In the genomic region with DNA sequence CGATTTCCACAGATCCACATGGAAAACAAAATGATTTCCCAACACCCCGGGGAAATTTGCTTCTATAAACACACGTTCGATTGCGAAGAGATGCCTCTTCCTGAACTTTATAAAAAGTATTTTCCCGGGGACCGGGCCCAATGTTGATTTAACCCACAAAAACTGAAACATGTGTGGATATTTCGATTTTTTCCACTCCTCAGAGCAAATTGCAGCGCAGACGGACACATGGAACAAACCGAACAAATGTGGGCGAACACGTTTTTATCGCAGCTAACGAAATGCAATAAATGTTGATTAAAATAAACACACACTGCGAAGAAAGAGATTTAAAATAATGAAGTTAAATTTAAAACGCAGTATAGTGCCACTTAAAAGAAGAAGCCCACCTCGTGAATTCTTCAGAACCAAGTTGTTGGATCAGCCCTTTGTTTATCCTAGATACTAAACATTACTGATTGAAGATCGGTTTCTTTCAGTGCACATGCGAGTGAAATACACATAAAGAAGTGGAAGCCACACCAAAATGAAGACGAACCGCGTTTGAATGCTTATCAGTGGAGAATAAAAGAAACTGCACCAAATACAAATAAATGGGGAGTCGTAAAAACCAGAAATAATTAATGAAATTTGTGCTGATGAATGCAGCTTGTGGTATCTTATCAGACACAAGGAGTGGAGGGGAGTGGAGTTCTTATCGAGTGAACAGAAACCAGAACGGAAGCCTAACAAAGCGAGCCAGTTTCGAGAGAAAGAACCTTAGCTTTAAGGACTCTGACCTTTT, we compare ENCODE assay signal across 1 fruit fly cellular context.
A peak's percentile ranks its signal among the peaks of the same experiment; 100 is the strongest.
TF ChIP-seq lines count a peak whose summit lies in the region.

No protein-coding gene starts in this region.

TF ChIP-seq in whole organism, embryonic, 481 proteins besides CTCF, POLR2A, EP300 and RAD21 (continued from another document and continues in another):
- TF ChIP-seq CG3995 (GFP tag; optimal IDR thresholded peaks at IDR 0.05; lab: Kevin White, UChicago) (no peak), slp2 (GFP tag; optimal IDR thresholded peaks at IDR 0.05; lab: Kevin White, UChicago) (peak; percentile 75), CG1603 (tag; optimal IDR thresholded peaks at IDR 0.05; lab: Kevin White, UChicago) (peak; percentile 84), tna (GFP tag; IDR thresholded peaks at IDR 0.05; lab: Robert Waterston, UW; ENCODE audit: partially characterized antibody) (no peak), dm (GFP tag; optimal IDR thresholded peaks at IDR 0.05; lab: Kevin White, UChicago) (peak; percentile 63), aop (GFP tag; IDR thresholded peaks at IDR 0.05; lab: Robert Waterston, UW) (0 out of 2 replicates have a peak, but pooled peaks have one; percentile 52), CG1024 (GFP tag; IDR thresholded peaks at IDR 0.05; lab: Robert Waterston, UW) (peak; percentile 81), CG1792 (GFP tag; optimal IDR thresholded peaks at IDR 0.05; lab: Kevin White, UChicago) (peak; percentile 43), bcd (GFP tag; optimal IDR thresholded peaks at IDR 0.05; lab: Kevin White, UChicago) (peak; percentile 70), CG7745 (tag; optimal IDR thresholded peaks at IDR 0.05; lab: Kevin White, UChicago) (peak; percentile 46), CG43689 (GFP tag; IDR thresholded peaks at IDR 0.05; lab: Robert Waterston, UW) (peak; percentile 66), pnt (GFP tag; optimal IDR thresholded peaks at IDR 0.05; lab: Kevin White, UChicago) (peak; percentile 58), CG7372 (GFP tag; IDR thresholded peaks at IDR 0.05; lab: Robert Waterston, UW) (peak; percentile 66), cas (GFP tag; IDR thresholded peaks at IDR 0.05; lab: Robert Waterston, UW) (no peak), CG31365 (tag; optimal IDR thresholded peaks at IDR 0.05; lab: Kevin White, UChicago) (peak; percentile 39), CG6689 (GFP tag; IDR thresholded peaks at IDR 0.05; lab: Robert Waterston, UW) (peak; percentile 88), B-H1 (GFP tag; IDR thresholded peaks at IDR 0.05; lab: Robert Waterston, UW) (peak; percentile 79), CG14965 (GFP tag; optimal IDR thresholded peaks at IDR 0.05; lab: Kevin White, UChicago; ENCODE audit: borderline replicate concordance) (no peak), CG17328 (GFP tag; IDR thresholded peaks at IDR 0.05; lab: Robert Waterston, UW) (peak; percentile 88), Hr78 (GFP tag; optimal IDR thresholded peaks at IDR 0.05; lab: Kevin White, UChicago) (no peak), cwo (GFP tag; optimal IDR thresholded peaks at IDR 0.05; lab: Kevin White, UChicago) (peak; percentile 52), CG9817 (tag; optimal IDR thresholded peaks at IDR 0.05; lab: Kevin White, UChicago) (peak; percentile 57), CG8478 (optimal IDR thresholded peaks at IDR 0.05; lab: Kevin White, UChicago) (no peak), bigmax (GFP tag; optimal IDR thresholded peaks at IDR 0.05; lab: Kevin White, UChicago) (no peak), disco-r (GFP tag; optimal IDR thresholded peaks at IDR 0.05; lab: Kevin White, UChicago) (peak; percentile 72), CG31224 (GFP tag; IDR thresholded peaks at IDR 0.05; lab: Robert Waterston, UW) (0 out of 2 replicates have a peak, but pooled peaks have one; percentile 30), ato (GFP tag; IDR thresholded peaks at IDR 0.05; lab: Robert Waterston, UW; ENCODE audit: partially characterized antibody) (no peak), corto (GFP tag; optimal IDR thresholded peaks at IDR 0.05; lab: Kevin White, UChicago) (peak; percentile 69), zfh1 (GFP tag; IDR thresholded peaks at IDR 0.05; lab: Robert Waterston, UW) (peak; percentile 93), CG32767 (GFP tag; IDR thresholded peaks at IDR 0.05; lab: Robert Waterston, UW) (peak; percentile 74), CG15479 (GFP tag; optimal IDR thresholded peaks at IDR 0.05; lab: Kevin White, UChicago) (no peak), zen (tag; optimal IDR thresholded peaks at IDR 0.05; lab: Kevin White, UChicago) (peak; percentile 65), CG6254 (GFP tag; optimal IDR thresholded peaks at IDR 0.05; lab: Kevin White, UChicago) (peak; percentile 87), CG16813 (GFP tag; IDR thresholded peaks at IDR 0.05; lab: Robert Waterston, UW; ENCODE audit: partially characterized antibody) (no peak), Lpt (GFP tag; optimal IDR thresholded peaks at IDR 0.05; lab: Kevin White, UChicago) (no peak), Ssrp (tag; optimal IDR thresholded peaks at IDR 0.05; lab: Kevin White, UChicago) (peak; percentile 85), usp (GFP tag; optimal IDR thresholded peaks at IDR 0.05; lab: Kevin White, UChicago) (no peak), Atf6 (GFP tag; IDR thresholded peaks at IDR 0.05; lab: Robert Waterston, UW) (peak; percentile 30; the same call in 1 of the 2 replicates), Hand (GFP tag; optimal IDR thresholded peaks at IDR 0.05; lab: Kevin White, UChicago) (peak; percentile 14), knrl (GFP tag; IDR thresholded peaks at IDR 0.05; lab: Robert Waterston, UW; ENCODE audit: partially characterized antibody) (no peak), hb (GFP tag; IDR thresholded peaks at IDR 0.05; lab: Robert Waterston, UW; ENCODE audit: partially characterized antibody) (no peak), Rx (GFP tag; IDR thresholded peaks at IDR 0.05; lab: Robert Waterston, UW) (peak; percentile 87), CG18476 (GFP tag; optimal IDR thresholded peaks at IDR 0.05; lab: Kevin White, UChicago) (peak; percentile 67), CG3163 (GFP tag; optimal IDR thresholded peaks at IDR 0.05; lab: Kevin White, UChicago) (peak; percentile 42), Six4 (GFP tag; optimal IDR thresholded peaks at IDR 0.05; lab: Kevin White, UChicago) (peak; percentile 58), Hmr (GFP tag; optimal IDR thresholded peaks at IDR 0.05; lab: Kevin White, UChicago) (peak; percentile 6), shn (GFP tag; optimal IDR thresholded peaks at IDR 0.05; lab: Kevin White, UChicago) (peak; percentile 70), Stat92E (GFP tag; optimal IDR thresholded peaks at IDR 0.05; lab: Kevin White, UChicago) (peak in 1 of 3 experiments; percentile 42), CG9727 (GFP tag; optimal IDR thresholded peaks at IDR 0.05; lab: Kevin White, UChicago) (peak; percentile 67), Opbp (GFP tag; IDR thresholded peaks at IDR 0.05; lab: Robert Waterston, UW; ENCODE audit: partially characterized antibody) (0 out of 3 replicates have a peak, but pooled peaks have one; percentile 11), CG8944 (GFP tag; optimal IDR thresholded peaks at IDR 0.05; lab: Kevin White, UChicago) (peak; percentile 77), ind (GFP tag; optimal IDR thresholded peaks at IDR 0.05; lab: Kevin White, UChicago) (peak; percentile 82), Taf1 (GFP tag; IDR thresholded peaks at IDR 0.05; lab: Robert Waterston, UW) (no peak), CrebB (tag; optimal IDR thresholded peaks at IDR 0.05; lab: Kevin White, UChicago) (peak; percentile 50), CG5180 (GFP tag; optimal IDR thresholded peaks at IDR 0.05; lab: Kevin White, UChicago) (peak; percentile 77), CG12942 (GFP tag; optimal IDR thresholded peaks at IDR 0.05; lab: Kevin White, UChicago) (peak; percentile 71), stc (GFP tag; IDR thresholded peaks at IDR 0.05; lab: Robert Waterston, UW) (peak; percentile 91), CG13775 (GFP tag; optimal IDR thresholded peaks at IDR 0.05; lab: Kevin White, UChicago) (peak; percentile 60), dimm (GFP tag; IDR thresholded peaks at IDR 0.05; lab: Robert Waterston, UW) (peak; percentile 68), CG4730 (GFP tag; IDR thresholded peaks at IDR 0.05; lab: Robert Waterston, UW) (peak; percentile 76), CG8388 (GFP tag; optimal IDR thresholded peaks at IDR 0.05; lab: Kevin White, UChicago) (peak; percentile 83), gcm2 (GFP tag; optimal IDR thresholded peaks at IDR 0.05; lab: Kevin White, UChicago) (peak; percentile 65), Chrac-16 (GFP tag; optimal IDR thresholded peaks at IDR 0.05; lab: Kevin White, UChicago) (peak; percentile 77), onecut (GFP tag; IDR thresholded peaks at IDR 0.05; lab: Robert Waterston, UW) (peak; percentile 73), unpg (GFP tag; optimal IDR thresholded peaks at IDR 0.05; lab: Kevin White, UChicago) (peak; percentile 85), p53 (GFP tag; optimal IDR thresholded peaks at IDR 0.05; lab: Kevin White, UChicago) (peak; percentile 11), Blimp-1 (GFP tag; optimal IDR thresholded peaks at IDR 0.05; lab: Kevin White, UChicago) (peak; percentile 91), GATAe (GFP tag; conservative IDR thresholded peaks at IDR 0.05; lab: Robert Waterston, UW) (no peak), Ptx1 (GFP tag; IDR thresholded peaks at IDR 0.05; lab: Robert Waterston, UW) (peak; percentile 90), crc (GFP tag; optimal IDR thresholded peaks at IDR 0.05; lab: Kevin White, UChicago) (peak; percentile 52), lab (GFP tag; optimal IDR thresholded peaks at IDR 0.05; lab: Kevin White, UChicago) (peak; percentile 78), CG18262 (tag; optimal IDR thresholded peaks at IDR 0.05; lab: Kevin White, UChicago) (peak; percentile 89), CG13287 (GFP tag; IDR thresholded peaks at IDR 0.05; lab: Robert Waterston, UW; ENCODE audit: partially characterized antibody) (no peak), hbn (GFP tag; IDR thresholded peaks at IDR 0.05; lab: Robert Waterston, UW; ENCODE audit: partially characterized antibody) (no peak), CG11398 (GFP tag; optimal IDR thresholded peaks at IDR 0.05; lab: Kevin White, UChicago) (peak; percentile 66), Abd-B (GFP tag; optimal IDR thresholded peaks at IDR 0.05; lab: Kevin White, UChicago) (peak; percentile 82), CG12155 (GFP tag; optimal IDR thresholded peaks at IDR 0.05; lab: Kevin White, UChicago) (peak; percentile 61), Dfd (GFP tag; optimal IDR thresholded peaks at IDR 0.05; lab: Kevin White, UChicago) (no peak), CG7963 (GFP tag; IDR thresholded peaks at IDR 0.05; lab: Robert Waterston, UW; ENCODE audit: partially characterized antibody) (no peak), ci (GFP tag; IDR thresholded peaks at IDR 0.05; lab: Robert Waterston, UW) (peak; percentile 95), ara (GFP tag; IDR thresholded peaks at IDR 0.05; lab: Robert Waterston, UW) (peak; percentile 93), sc (optimal IDR thresholded peaks at IDR 0.05; lab: Kevin White, UChicago) (no peak), sc (GFP tag; optimal IDR thresholded peaks at IDR 0.05; lab: Kevin White, UChicago) (peak; percentile 80), CG7987 (GFP tag; optimal IDR thresholded peaks at IDR 0.05; lab: Kevin White, UChicago) (peak; percentile 56), tx (GFP tag; optimal IDR thresholded peaks at IDR 0.05; lab: Kevin White, UChicago) (peak; percentile 64), Sry-δ (GFP tag; optimal IDR thresholded peaks at IDR 0.05; lab: Kevin White, UChicago) (peak; percentile 49), CG6683 (GFP tag; optimal IDR thresholded peaks at IDR 0.05; lab: Kevin White, UChicago) (peak; percentile 11), danr (GFP tag; IDR thresholded peaks at IDR 0.05; lab: Robert Waterston, UW) (0 out of 2 replicates have a peak, but pooled peaks have one; percentile 51), bowl (GFP tag; IDR thresholded peaks at IDR 0.05; lab: Robert Waterston, UW) (no peak), CG13624 (GFP tag; optimal IDR thresholded peaks at IDR 0.05; lab: Kevin White, UChicago) (peak; percentile 49), bab2 (GFP tag; optimal IDR thresholded peaks at IDR 0.05; lab: Kevin White, UChicago) (peak; percentile 87), CG6765 (GFP tag; optimal IDR thresholded peaks at IDR 0.05; lab: Kevin White, UChicago) (peak; percentile 16), MTF-1 (GFP tag; optimal IDR thresholded peaks at IDR 0.05; lab: Kevin White, UChicago; ENCODE audit: borderline replicate concordance) (peak; percentile 52), grau (tag; optimal IDR thresholded peaks at IDR 0.05; lab: Kevin White, UChicago) (peak; percentile 75), dysf (GFP tag; IDR thresholded peaks at IDR 0.05; lab: Robert Waterston, UW) (peak; percentile 83), CG11093 (GFP tag; IDR thresholded peaks at IDR 0.05; lab: Robert Waterston, UW) (peak; percentile 61; the same call in 1 of the 3 replicates), CG11723 (GFP tag; optimal IDR thresholded peaks at IDR 0.05; lab: Kevin White, UChicago) (peak; percentile 62), CG3065 (GFP tag; optimal IDR thresholded peaks at IDR 0.05; lab: Kevin White, UChicago) (peak; percentile 58), mld (GFP tag; IDR thresholded peaks at IDR 0.05; lab: Robert Waterston, UW; ENCODE audit: partially characterized antibody) (no peak), pho (GFP tag; optimal IDR thresholded peaks at IDR 0.05; lab: Kevin White, UChicago) (no peak), ab (GFP tag; optimal IDR thresholded peaks at IDR 0.05; lab: Kevin White, UChicago) (no peak), wor (GFP tag; IDR thresholded peaks at IDR 0.05; lab: Robert Waterston, UW) (peak; percentile 76), CoRest (tag; optimal IDR thresholded peaks at IDR 0.05; lab: Kevin White, UChicago) (peak; percentile 75), jigr1 (GFP tag; IDR thresholded peaks at IDR 0.05; lab: Robert Waterston, UW) (peak; percentile 59; the same call in 2 of the 3 replicates), fd96Cb (tag; optimal IDR thresholded peaks at IDR 0.05; lab: Kevin White, UChicago) (peak; percentile 89), scrt (GFP tag; optimal IDR thresholded peaks at IDR 0.05; lab: Kevin White, UChicago) (peak; percentile 57), fu2 (GFP tag; optimal IDR thresholded peaks at IDR 0.05; lab: Kevin White, UChicago) (peak; percentile 35), abd-A (tag; optimal IDR thresholded peaks at IDR 0.05; lab: Kevin White, UChicago) (no peak), CG8924 (tag; optimal IDR thresholded peaks at IDR 0.05; lab: Kevin White, UChicago) (peak; percentile 81), nmo (GFP tag; optimal IDR thresholded peaks at IDR 0.05; lab: Kevin White, UChicago) (peak; percentile 86), emc (GFP tag; optimal IDR thresholded peaks at IDR 0.05; lab: Kevin White, UChicago) (no peak), psq (GFP tag; optimal IDR thresholded peaks at IDR 0.05; lab: Kevin White, UChicago) (peak; percentile 32), CG4424 (GFP tag; optimal IDR thresholded peaks at IDR 0.05; lab: Kevin White, UChicago) (peak; percentile 85), ap (GFP tag; IDR thresholded peaks at IDR 0.05; lab: Robert Waterston, UW) (peak; percentile 82; the same call in 1 of the 2 replicates), CG6791 (GFP tag; IDR thresholded peaks at IDR 0.05; lab: Robert Waterston, UW; ENCODE audit: partially characterized antibody) (no peak), Hsf (GFP tag; optimal IDR thresholded peaks at IDR 0.05; lab: Kevin White, UChicago) (peak; percentile 81), Optix (GFP tag; IDR thresholded peaks at IDR 0.05; lab: Robert Waterston, UW) (peak; percentile 87), CG12299 (tag; optimal IDR thresholded peaks at IDR 0.05; lab: Kevin White, UChicago) (no peak), peb (GFP tag; IDR thresholded peaks at IDR 0.05; lab: Robert Waterston, UW) (peak; percentile 81)
